Fruit fly (Drosophila melanogaster) whole organism, adult: ENCODE data around the gene CG11333.

Experiments
- CG11617 ChIP-seq: fragments of 200-800 bp; sonication (Bioruptor generic); optimal IDR thresholded peaks from 2 replicates; lab custom pipeline; 2017; ENCODE audit warnings: mild to moderate bottlenecking, missing biosample characterization, missing genetic modification reagents, missing genetic modification characterization
- CG12768 ChIP-seq: fragments of 200-800 bp; sonication (Bioruptor generic); optimal IDR thresholded peaks from 2 replicates; lab custom pipeline; 2017; ENCODE audit warnings: missing biosample characterization, missing genetic modification characterization, mild to moderate bottlenecking, moderate library complexity, missing genetic modification reagents
- CG14711 ChIP-seq: fragments of 200-800 bp; sonication (Bioruptor generic); optimal IDR thresholded peaks from 2 replicates; lab custom pipeline; 2018; ENCODE audit warnings: missing biosample characterization, mild to moderate bottlenecking, missing genetic modification characterization, moderate library complexity
- CG1620 ChIP-seq: fragments of 200-800 bp; sonication (Bioruptor generic); optimal IDR thresholded peaks from 2 replicates; lab custom pipeline; 2016; ENCODE audit warnings: missing biosample characterization, missing genetic modification characterization
- CG33017 ChIP-seq: fragments of 200-800 bp; sonication (Bioruptor generic); optimal IDR thresholded peaks from 2 replicates; lab custom pipeline; 2018; ENCODE audit warnings: missing biosample characterization, mild to moderate bottlenecking, missing genetic modification characterization, moderate library complexity
- CG5204 ChIP-seq: fragments of 200-800 bp; sonication (Bioruptor generic); optimal IDR thresholded peaks from 2 replicates; lab custom pipeline; 2016; ENCODE audit warnings: missing biosample characterization, missing genetic modification characterization
- CG7101 ChIP-seq: fragments of 200-800 bp; sonication (Bioruptor generic); optimal IDR thresholded peaks from 2 replicates; lab custom pipeline; 2018; ENCODE audit warnings: missing biosample characterization, mild to moderate bottlenecking, missing genetic modification characterization, moderate library complexity
- Clk ChIP-seq: fragments of 200-800 bp; sonication (Bioruptor generic); optimal IDR thresholded peaks from 2 replicates; lab custom pipeline; 2017; ENCODE audit warnings: missing biosample characterization, missing genetic modification characterization
- Crg-1 ChIP-seq: fragments of 200-800 bp; sonication (Bioruptor generic); optimal IDR thresholded peaks from 2 replicates; lab custom pipeline; 2016; ENCODE audit warnings: missing biosample characterization, missing genetic modification characterization
- Hr96 ChIP-seq: fragments of 200-800 bp; sonication (Bioruptor generic); optimal IDR thresholded peaks from 2 replicates; lab custom pipeline; 2016; ENCODE audit warnings: missing biosample characterization, missing genetic modification characterization
- Mnt ChIP-seq: fragments of 200-800 bp; sonication (Bioruptor generic); optimal IDR thresholded peaks from 2 replicates; lab custom pipeline; 2016; ENCODE audit warnings: missing biosample characterization, mild to moderate bottlenecking, missing genetic modification characterization
- bab1 ChIP-seq: fragments of 200-800 bp; sonication (Bioruptor generic); optimal IDR thresholded peaks from 3 replicates; lab custom pipeline; 2019; ENCODE audit warnings: missing biosample characterization, mild to moderate bottlenecking, missing genetic modification characterization, moderate library complexity
- cic ChIP-seq: fragments of 200-800 bp; sonication (Bioruptor generic); optimal IDR thresholded peaks from 2 replicates; lab custom pipeline; 2017; ENCODE audit warnings: missing biosample characterization, mild to moderate bottlenecking, missing genetic modification characterization, moderate library complexity
- cnc ChIP-seq, 2 experiments: fragments of >200 bp; optimal IDR thresholded peaks; 2 replicates each; lab custom pipeline; 2017
- kay ChIP-seq: fragments of 200-800 bp; sonication (Bioruptor generic); peaks from one replicate; lab custom pipeline; 2016; ENCODE audit warnings: missing biosample characterization, missing genetic modification characterization, borderline replicate concordance
- ovo ChIP-seq: fragments of 200-800 bp; sonication (Bioruptor generic); optimal IDR thresholded peaks from 2 replicates; lab custom pipeline; 2016; ENCODE audit warnings: missing biosample characterization, missing genetic modification characterization
- pad ChIP-seq: fragments of 200-800 bp; sonication (Bioruptor generic); optimal IDR thresholded peaks from 3 replicates; lab custom pipeline; 2017; ENCODE audit warnings: missing biosample characterization, missing genetic modification characterization, mild to moderate bottlenecking, moderate library complexity, missing genetic modification reagents
- tj ChIP-seq: fragments of 200-800 bp; sonication (Bioruptor generic); optimal IDR thresholded peaks from 3 replicates; lab custom pipeline; 2017; ENCODE audit warnings: missing biosample characterization, mild to moderate bottlenecking, missing genetic modification characterization, moderate library complexity
- toe ChIP-seq: fragments of 200-800 bp; sonication (Bioruptor generic); optimal IDR thresholded peaks from 2 replicates; lab custom pipeline; 2016; ENCODE audit warnings: missing biosample characterization, missing genetic modification characterization

CG11333 gene

dm6 chr3R:31443023-31443422 lies 20.1 kb upstream of the CG11333 start:
- TF ChIP-seq tj (GFP tag; lab: Kevin White, UChicago) (peak; percentile 10), Hr96 (GFP tag; lab: Kevin White, UChicago) (no peak)

- TF ChIP-seq Crg-1 (GFP tag; lab: Kevin White, UChicago): no peak
- no peak for TF ChIP-seq kay
- TF ChIP-seq pad (GFP tag; lab: Kevin White, UChicago): no peak
- TF ChIP-seq CG12768: no peak
- TF ChIP-seq tj (GFP tag; lab: Kevin White, UChicago): no peak
- no peak for TF ChIP-seq cic
Measured at dm6 chr3R:31443455-31443854, 19.6 kb upstream of the CG11333 start.

DNA sequence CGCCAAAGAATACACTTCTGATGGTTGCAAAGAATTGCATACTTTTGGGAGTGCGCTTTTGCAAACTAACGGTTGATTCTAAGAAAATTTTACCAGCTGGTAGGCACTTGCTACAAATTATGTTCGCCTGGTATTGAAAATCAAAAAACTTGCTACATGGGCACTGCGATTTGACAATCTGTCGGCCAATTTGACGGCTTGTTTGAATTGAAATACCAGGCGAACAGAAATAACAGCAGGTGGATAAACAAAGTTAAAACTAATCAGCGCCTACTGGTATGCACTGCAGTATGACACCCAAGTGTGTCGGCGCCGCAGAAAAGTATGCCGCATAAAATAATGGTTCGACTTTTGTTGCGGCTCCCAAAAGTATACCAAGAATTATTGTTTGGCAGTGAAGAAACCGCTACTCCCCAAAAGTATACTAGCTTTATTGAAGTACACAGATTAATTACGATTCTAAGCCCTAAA lies 5.1 kb upstream of the CG11333 start:
- TF ChIP-seq kay: no peak
- TF ChIP-seq CG11617 (GFP tag; lab: Kevin White, UChicago): no peak
- TF ChIP-seq Crg-1 (GFP tag; lab: Kevin White, UChicago): no peak
- TF ChIP-seq tj (GFP tag; lab: Kevin White, UChicago): no peak
- TF ChIP-seq CG5204 (GFP tag; lab: Kevin White, UChicago): no peak
- no peak for TF ChIP-seq CG7101 (tag; lab: Kevin White, UChicago)
- TF ChIP-seq Clk (GFP tag; lab: Kevin White, UChicago): no peak
- TF ChIP-seq Mnt: no peak
- TF ChIP-seq bab1 (GFP tag; lab: Kevin White, UChicago): peak; percentile 63
- TF ChIP-seq CG33017 (tag; lab: Kevin White, UChicago): no peak
- TF ChIP-seq CG12768: no peak
- peak; percentile 89 for TF ChIP-seq ovo (GFP tag; lab: Kevin White, UChicago)

dm6 chr3R:31459769-31460168 lies 3.3 kb upstream of the CG11333 start, which contains the start of gene Loxl1:
Gene Loxl1, minus strand, starts transcription at chr3R:31459869.
- TF ChIP-seq cic (no peak), cnc (optimal IDR thresholded peaks at IDR 0.05; lab: Kevin White, UChicago) (no peak), CG1620 (GFP tag; lab: Kevin White, UChicago) (no peak), CG11617 (GFP tag; lab: Kevin White, UChicago) (no peak), tj (GFP tag; lab: Kevin White, UChicago) (no peak), toe (no peak), kay (no peak), Clk (GFP tag; lab: Kevin White, UChicago) (no peak)

DNA sequence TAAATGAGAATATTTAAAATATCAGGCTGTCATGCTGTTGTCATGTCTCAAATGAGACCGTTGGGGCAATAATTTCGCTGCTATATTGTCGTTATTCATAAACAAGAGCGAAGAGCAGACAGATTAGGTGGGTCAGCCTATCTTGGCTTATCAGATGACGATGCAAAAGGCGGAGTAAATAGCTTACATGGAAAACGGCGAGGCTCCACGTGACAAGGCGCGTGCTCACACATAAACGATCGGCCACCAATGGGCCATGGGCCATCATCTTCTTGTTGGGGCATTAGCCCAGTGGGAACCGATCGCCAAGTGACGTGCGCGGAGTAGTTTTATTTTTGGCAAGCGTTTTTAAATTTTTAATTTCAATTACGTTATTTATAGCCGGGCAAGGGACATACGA lies 1.8 kb upstream of the CG11333 start:
- TF ChIP-seq CG14711: no peak
- TF ChIP-seq CG7101 (tag; lab: Kevin White, UChicago): no peak
- TF ChIP-seq cnc (optimal IDR thresholded peaks at IDR 0.05; lab: Kevin White, UChicago): peak in 1 of 2 experiments; percentile 48

DNA sequence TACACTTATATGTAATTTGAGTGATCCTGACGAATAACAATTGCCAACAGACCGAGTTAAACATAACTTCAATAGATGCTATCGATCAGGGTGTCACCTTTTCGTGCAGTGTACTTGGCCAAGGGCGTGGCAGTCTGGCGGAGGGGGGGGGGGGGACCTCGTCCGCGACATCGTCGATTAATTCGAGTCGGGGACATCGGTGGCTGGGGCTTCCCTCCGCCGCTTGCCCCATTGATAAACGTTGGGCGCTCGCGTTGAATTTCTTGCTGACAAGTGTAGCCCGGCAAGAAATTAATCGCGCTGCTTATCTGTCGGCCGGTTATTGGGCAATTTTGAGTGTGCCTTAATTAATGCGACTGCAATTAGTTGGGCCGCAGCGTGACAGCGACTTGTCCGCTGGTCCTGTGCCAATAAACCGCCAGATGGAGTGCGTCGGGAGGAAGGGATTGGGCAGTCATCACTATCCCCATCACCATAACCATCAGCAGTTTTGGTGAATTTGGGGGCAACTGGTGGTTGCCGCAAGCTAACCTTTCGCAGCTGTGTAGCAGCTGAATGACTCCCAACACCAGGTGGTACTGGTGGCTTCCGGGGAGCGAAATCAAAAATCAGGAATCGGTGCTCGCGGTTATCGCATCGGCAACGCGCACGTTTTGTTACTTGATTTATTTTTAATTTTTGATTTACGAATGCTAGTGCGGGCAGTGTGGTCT lies 646 bp upstream of the CG11333 start:
- TF ChIP-seq tj (GFP tag; lab: Kevin White, UChicago) (peak; percentile 11), Mnt (peak; percentile 17), cic (no peak)

DNA sequence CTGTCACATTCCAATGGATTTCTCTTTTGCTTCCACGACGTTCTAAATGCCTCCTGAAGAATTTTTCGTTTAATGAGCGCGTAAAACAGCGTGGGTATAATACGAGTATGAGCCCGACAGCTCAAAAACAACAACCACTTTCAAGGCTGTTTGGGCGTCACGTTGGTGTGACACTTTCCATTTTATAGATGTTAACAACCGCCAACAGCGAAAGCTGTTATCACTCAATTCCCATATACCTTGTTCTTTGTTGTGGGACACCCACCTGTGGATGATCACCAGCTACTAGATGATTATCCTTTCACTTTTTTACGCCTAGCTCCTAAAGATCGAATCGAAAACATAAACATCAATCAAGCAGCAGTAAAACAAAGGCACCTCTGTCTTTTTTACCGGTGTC lies 14.1 kb downstream of the CG11333 start:
- no peak for TF ChIP-seq Clk (GFP tag; lab: Kevin White, UChicago)
- no peak for TF ChIP-seq CG14711
- TF ChIP-seq kay: no peak
- TF ChIP-seq cic: no peak
- TF ChIP-seq CG33017 (tag; lab: Kevin White, UChicago): no peak

- TF ChIP-seq Mnt (no peak), ovo (GFP tag; lab: Kevin White, UChicago) (no peak), CG1620 (GFP tag; lab: Kevin White, UChicago) (no peak), Hr96 (GFP tag; lab: Kevin White, UChicago) (no peak), cic (no peak), CG5204 (GFP tag; lab: Kevin White, UChicago) (no peak), pad (GFP tag; lab: Kevin White, UChicago) (no peak), cnc (optimal IDR thresholded peaks at IDR 0.05; lab: Kevin White, UChicago) (no peak), kay (no peak), CG14711 (no peak)
Measured at dm6 chr3R:31482117-31482516, 19.0 kb downstream of the CG11333 start.

DNA sequence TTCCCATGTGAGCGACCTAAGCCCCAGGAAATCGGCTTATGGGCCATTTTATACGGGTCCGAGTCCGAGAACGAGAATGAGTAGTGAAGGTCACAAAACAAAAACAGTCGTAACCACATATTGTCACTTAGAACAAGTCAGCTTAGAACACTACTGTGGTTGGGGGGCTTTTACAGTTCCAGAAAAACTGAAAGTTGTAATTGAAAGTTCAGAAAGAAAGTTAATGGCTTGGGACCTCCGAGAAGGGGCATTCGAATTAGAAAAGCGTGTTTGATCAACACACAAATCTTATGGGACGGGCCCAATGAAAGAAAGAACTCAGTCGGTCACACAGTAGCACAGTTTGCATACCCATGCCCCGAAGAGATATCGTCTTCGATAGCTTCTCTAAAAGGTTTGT lies 20.0 kb downstream of the CG11333 start:
- no peak for TF ChIP-seq kay
